Fruit fly (Drosophila melanogaster): Measurements from ENCODE around the gene CG9926.

The CG9926 gene

DNA sequence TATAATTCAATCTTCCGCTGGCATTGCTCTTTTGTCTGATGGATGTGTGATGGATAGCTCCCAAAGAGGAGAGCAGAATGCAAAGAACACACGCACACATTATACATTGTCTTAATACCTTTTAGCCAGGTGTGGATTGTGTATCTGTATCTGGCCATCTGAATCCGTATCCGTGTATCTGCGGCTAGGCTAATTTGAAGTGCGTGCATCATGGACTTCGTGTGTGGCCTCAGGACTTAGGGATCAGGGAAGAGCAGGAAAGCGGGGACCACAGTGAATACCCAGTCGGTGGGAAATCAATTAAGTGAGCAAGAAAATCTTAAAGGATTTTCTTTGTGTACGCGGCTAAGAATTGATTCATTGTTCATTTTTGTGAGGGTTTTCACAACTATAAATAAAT lies 38.5 kb upstream of the CG9926 start:
- TF ChIP-seq achi (GFP tag; optimal IDR thresholded peaks at IDR 0.05) (no peak), fd85E (GFP tag; optimal IDR thresholded peaks at IDR 0.05) (no peak), CG10631 (GFP tag; optimal IDR thresholded peaks at IDR 0.05) (peak; percentile 1), ss (GFP tag; optimal IDR thresholded peaks at IDR 0.05) (peak in 1 of 2 experiments; percentile 51), dsx (GFP tag; optimal IDR thresholded peaks at IDR 0.05; ENCODE audit: poor library complexity, severe bottlenecking) (peak; percentile 51), CG1621 (tag; optimal IDR thresholded peaks at IDR 0.05) (no peak), vri (GFP tag; optimal IDR thresholded peaks at IDR 0.05) (no peak), CG3919 (GFP tag; optimal IDR thresholded peaks at IDR 0.05) (no peak), CG10669 (GFP tag; optimal IDR thresholded peaks at IDR 0.05) (peak; percentile 10), Met (GFP tag; optimal IDR thresholded peaks at IDR 0.05) (no peak), Gug (GFP tag; IDR thresholded peaks at IDR 0.05) (no peak), Eip78C (GFP tag) (peak; percentile 34), CG8319 (GFP tag; optimal IDR thresholded peaks at IDR 0.05) (no peak), CG8119 (GFP tag; IDR thresholded peaks at IDR 0.05) (no peak)

DNA sequence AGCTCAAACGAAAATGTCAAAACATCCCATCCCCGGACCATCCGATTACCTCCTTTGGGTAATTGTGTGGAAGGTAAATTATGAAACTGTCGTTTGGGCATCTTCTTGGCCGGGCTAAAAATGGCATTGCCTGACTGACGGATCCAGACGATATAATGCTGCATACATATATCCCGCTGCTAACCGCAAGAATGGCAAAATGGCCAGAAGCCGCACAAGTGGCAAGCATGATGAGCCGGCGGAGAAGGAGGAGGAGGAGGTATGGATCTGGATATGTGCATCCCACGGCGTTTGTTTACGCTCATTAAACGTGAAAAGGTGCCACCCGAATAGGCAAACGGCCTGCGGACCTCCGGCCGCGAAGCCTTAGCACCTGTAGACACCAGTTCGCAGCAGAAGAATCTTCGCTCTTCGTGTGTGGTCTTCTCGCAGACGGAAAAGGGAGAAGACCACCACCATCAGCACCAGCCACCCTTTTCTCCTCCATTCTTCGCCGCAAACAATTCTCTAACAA lies 38.0 kb upstream of the CG9926 start:
- TF ChIP-seq CG31627 (GFP tag; optimal IDR thresholded peaks at IDR 0.05) (no peak), spab (GFP tag; optimal IDR thresholded peaks at IDR 0.05) (no peak), CG11762 (GFP tag; optimal IDR thresholded peaks at IDR 0.05; ENCODE audit: insufficient read depth) (no peak), vri (GFP tag; optimal IDR thresholded peaks at IDR 0.05) (no peak), CG8319 (GFP tag; optimal IDR thresholded peaks at IDR 0.05) (no peak), net (GFP tag; optimal IDR thresholded peaks at IDR 0.05) (no peak), dac (GFP tag; optimal IDR thresholded peaks at IDR 0.05) (no peak)

- TF ChIP-seq CG4318 (GFP tag; optimal IDR thresholded peaks at IDR 0.05) (no peak), CG15336 (GFP tag; IDR thresholded peaks at IDR 0.05) (no peak), Hr4 (GFP tag; optimal IDR thresholded peaks at IDR 0.05) (peak; percentile 19), Eip78C (GFP tag) (peak; percentile 27), salr (GFP tag; optimal IDR thresholded peaks at IDR 0.05) (no peak), CG31627 (GFP tag; optimal IDR thresholded peaks at IDR 0.05) (no peak), esn (GFP tag; optimal IDR thresholded peaks at IDR 0.05) (no peak), CG11902 (GFP tag; optimal IDR thresholded peaks at IDR 0.05) (no peak), Blimp-1 (GFP tag; optimal IDR thresholded peaks at IDR 0.05) (no peak), CG32006 (GFP tag; optimal IDR thresholded peaks at IDR 0.05) (peak; percentile 29), Ets96B (tag; optimal IDR thresholded peaks at IDR 0.05) (no peak), Met (GFP tag; optimal IDR thresholded peaks at IDR 0.05) (no peak), vri (GFP tag; optimal IDR thresholded peaks at IDR 0.05) (no peak), eg (GFP tag; IDR thresholded peaks at IDR 0.05) (no peak), CG3032 (tag; optimal IDR thresholded peaks at IDR 0.05) (no peak), ss (GFP tag; optimal IDR thresholded peaks at IDR 0.05) (no peak), CG11294 (GFP tag; IDR thresholded peaks at IDR 0.05) (no peak)
These were observed 35.7 kb upstream of the CG9926 start for dm6 chr3R:13986648-13987047.

- TF ChIP-seq Eip75B (GFP tag; optimal IDR thresholded peaks at IDR 0.05) (peak; percentile 88), Sox15 (GFP tag; optimal IDR thresholded peaks at IDR 0.05) (peak; percentile 21), Eip78C (GFP tag) (peak; percentile 97), CG11294 (GFP tag; IDR thresholded peaks at IDR 0.05) (peak; percentile 81), fd59A (GFP tag; optimal IDR thresholded peaks at IDR 0.05) (peak; percentile 73), net (GFP tag; optimal IDR thresholded peaks at IDR 0.05) (peak; percentile 77), CG10669 (GFP tag; optimal IDR thresholded peaks at IDR 0.05) (peak; percentile 84), CG6792 (GFP tag; optimal IDR thresholded peaks at IDR 0.05) (peak; percentile 79), CG11902 (GFP tag; optimal IDR thresholded peaks at IDR 0.05) (peak; percentile 5), CG8119 (GFP tag; IDR thresholded peaks at IDR 0.05) (peak; percentile 87), CG6854 (GFP tag; optimal IDR thresholded peaks at IDR 0.05) (peak; percentile 6), CG6276 (GFP tag; optimal IDR thresholded peaks at IDR 0.05) (peak; percentile 82), esn (GFP tag; optimal IDR thresholded peaks at IDR 0.05) (peak; percentile 76), CG15336 (GFP tag; IDR thresholded peaks at IDR 0.05) (peak; percentile 86), Sox14 (GFP tag; optimal IDR thresholded peaks at IDR 0.05) (peak; percentile 76), svp (GFP tag) (peak; percentile 82), CG9139 (GFP tag; optimal IDR thresholded peaks at IDR 0.05) (peak; percentile 82), eg (GFP tag; IDR thresholded peaks at IDR 0.05) (peak; percentile 90), salr (GFP tag; optimal IDR thresholded peaks at IDR 0.05) (peak; percentile 63 to 87), CG31627 (GFP tag; optimal IDR thresholded peaks at IDR 0.05) (peak; percentile 59), Ets21C (GFP tag; optimal IDR thresholded peaks at IDR 0.05) (peak; percentile 30), topi (GFP tag; optimal IDR thresholded peaks at IDR 0.05) (peak; percentile 67), CG11762 (GFP tag; optimal IDR thresholded peaks at IDR 0.05; ENCODE audit: insufficient read depth) (peak; percentile 81), CG1621 (tag; optimal IDR thresholded peaks at IDR 0.05) (peak; percentile 86), pdm3 (GFP tag; optimal IDR thresholded peaks at IDR 0.05) (peak; percentile 83)
These were observed 34.1 kb upstream of the CG9926 start for dm6 chr3R:13984922-13985581.

Measured in whole organism, prepupa.